Worm (Caenorhabditis elegans) whole organism, early embryonic: Measurements from ENCODE around the gene srw-140.

Source experiments
- B0310.2 ChIP-seq: sonication (generic microtip); optimal IDR thresholded peaks from 2 replicates; lab custom pipeline; 2016; ENCODE audit warnings: mild to moderate bottlenecking, missing genetic modification characterization, missing compliant biosample characterization
- F13C5.2 ChIP-seq: sonication (generic microtip); optimal IDR thresholded peaks from 2 replicates; lab custom pipeline; 2017; ENCODE audit warnings: mild to moderate bottlenecking, missing genetic modification characterization, inconsistent platforms, missing compliant biosample characterization
- aly-1 ChIP-seq: sonication (generic microtip); optimal IDR thresholded peaks from 2 replicates; lab custom pipeline; 2016; ENCODE audit warnings: missing genetic modification characterization, missing compliant biosample characterization
- ama-1 ChIP-seq: fragments of 150-350 bp; optimal IDR thresholded peaks from 2 replicates; lab custom pipeline; 2014
- ceh-13 ChIP-seq: fragments of 200-800 bp; sonication (Bioruptor generic); optimal IDR thresholded peaks from 2 replicates; lab custom pipeline; 2018; ENCODE audit warnings: mild to moderate bottlenecking, missing genetic modification characterization, missing compliant biosample characterization
- ceh-36 ChIP-seq: sonication (generic microtip); optimal IDR thresholded peaks from 2 replicates; lab custom pipeline; 2016; ENCODE audit warnings: missing genetic modification characterization, inconsistent platforms, missing compliant biosample characterization
- ets-7 ChIP-seq: sonication (generic microtip); optimal IDR thresholded peaks from 2 replicates; lab custom pipeline; 2016; ENCODE audit warnings: missing genotype, missing genetic modification characterization, missing compliant biosample characterization
- flt-1 ChIP-seq: fragments of 200-800 bp; sonication (Bioruptor generic); IDR thresholded peaks from 2 replicates; pipeline ENCODE4 v1.3.6; 2022; ENCODE audit warnings: missing genetic modification characterization, missing compliant biosample characterization
- hmbx-1 ChIP-seq: sonication (generic microtip); optimal IDR thresholded peaks from 2 replicates; lab custom pipeline; 2016; ENCODE audit warnings: mild to moderate bottlenecking, missing genetic modification characterization, missing compliant biosample characterization
- hmg-4 ChIP-seq: fragments of 200-800 bp; sonication (Bioruptor generic); optimal IDR thresholded peaks from 2 replicates; lab custom pipeline; 2018; ENCODE audit warnings: mild to moderate bottlenecking, missing genetic modification characterization, missing compliant biosample characterization
- hnd-1 ChIP-seq: sonication (generic microtip); optimal IDR thresholded peaks from 2 replicates; lab custom pipeline; 2016; ENCODE audit warnings: missing genetic modification characterization, missing compliant biosample characterization
- pes-1 ChIP-seq: fragments of 200-800 bp; sonication (Bioruptor generic); IDR thresholded peaks from 2 replicates; pipeline ENCODE4 v1.3.6; 2022; ENCODE audit warnings: missing genetic modification reagents, missing genetic modification characterization, missing compliant biosample characterization
- scrt-1 ChIP-seq: fragments of 200-800 bp; sonication (Bioruptor generic); IDR thresholded peaks from 2 replicates; pipeline ENCODE4 v1.3.6; 2022; ENCODE audit warnings: missing genetic modification characterization, missing compliant biosample characterization
- sea-1 ChIP-seq: fragments of 200-800 bp; sonication (Bioruptor generic); conservative IDR thresholded peaks from 2 replicates; pipeline ENCODE4 v1.3.6; 2022; ENCODE audit warnings: missing genetic modification characterization, missing compliant biosample characterization
- tbx-11 ChIP-seq: fragments of 200-800 bp; sonication (Bioruptor generic); IDR thresholded peaks from 2 replicates; pipeline ENCODE4 v1.3.6; 2022; ENCODE audit warnings: missing genetic modification characterization, missing compliant biosample characterization
- tbx-37 ChIP-seq: fragments of 200-800 bp; sonication (Bioruptor generic); conservative IDR thresholded peaks from 2 replicates; pipeline ENCODE4 v1.3.6; 2022; ENCODE audit warnings: missing genetic modification reagents, missing genetic modification characterization, missing compliant biosample characterization
- tra-4 ChIP-seq: sonication (generic microtip); optimal IDR thresholded peaks from 2 replicates; lab custom pipeline; 2017; ENCODE audit warnings: missing genetic modification characterization, missing compliant biosample characterization

Gene srw-140

ce11 chrV:5164682-5165081 lies 844 bp upstream of the srw-140 start, which contains the start of gene abu-7:
abu-7 (minus strand) TSS chrV:5164782.
- TF ChIP-seq ceh-36 (tag; lab: Kevin White, UChicago) (no peak), tra-4 (tag; lab: Kevin White, UChicago) (no peak), sea-1 (GFP tag; lab: Robert Waterston, UW) (no peak), ceh-13 (GFP tag; lab: Kevin White, UChicago) (no peak), tbx-37 (no peak), hmg-4 (GFP tag; lab: Kevin White, UChicago) (no peak), hmbx-1 (tag; lab: Kevin White, UChicago) (no peak), F13C5.2 (tag; lab: Kevin White, UChicago) (no peak)

DNA sequence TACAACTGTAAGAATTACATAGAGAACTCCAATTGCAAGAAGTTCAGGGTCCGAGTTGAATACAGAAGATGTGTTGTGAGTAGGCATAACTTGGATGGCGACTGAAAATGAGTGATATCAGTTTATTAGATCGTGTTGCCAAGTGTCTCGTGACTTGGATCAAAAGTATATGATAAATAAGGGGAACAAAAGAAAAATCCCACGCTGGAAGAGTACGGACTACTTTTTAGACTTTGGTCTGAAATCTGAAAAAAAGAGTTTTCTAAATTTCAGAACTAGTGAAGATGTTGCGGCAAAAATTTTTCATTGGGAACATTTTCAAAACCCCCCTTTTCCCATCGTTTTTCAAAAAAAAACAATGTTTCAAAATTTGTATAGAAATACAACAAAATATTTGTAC lies 4.1 kb downstream of the srw-140 start, which contains the start of gene srt-64:
Gene srt-64 (minus strand): TSS at position 101 of the 400 bp plus-strand sequence.
- no peak for TF ChIP-seq hmg-4 (GFP tag; lab: Kevin White, UChicago)
- TF ChIP-seq ets-7 (tag; lab: Kevin White, UChicago), result no peak
- TF ChIP-seq sea-1 (GFP tag; lab: Robert Waterston, UW), result no peak
- TF ChIP-seq tbx-11 (GFP tag; lab: Robert Waterston, UW), result no peak
- no peak for TF ChIP-seq scrt-1
- TF ChIP-seq ceh-13 (GFP tag; lab: Kevin White, UChicago), result no peak
- TF ChIP-seq tbx-37, result no peak
- no peak for TF ChIP-seq pes-1 (GFP tag; lab: Robert Waterston, UW)
- no peak for TF ChIP-seq ceh-36 (tag; lab: Kevin White, UChicago)
- no peak for TF ChIP-seq B0310.2 (tag; lab: Kevin White, UChicago)
- no peak for TF ChIP-seq hmbx-1 (tag; lab: Kevin White, UChicago)

DNA sequence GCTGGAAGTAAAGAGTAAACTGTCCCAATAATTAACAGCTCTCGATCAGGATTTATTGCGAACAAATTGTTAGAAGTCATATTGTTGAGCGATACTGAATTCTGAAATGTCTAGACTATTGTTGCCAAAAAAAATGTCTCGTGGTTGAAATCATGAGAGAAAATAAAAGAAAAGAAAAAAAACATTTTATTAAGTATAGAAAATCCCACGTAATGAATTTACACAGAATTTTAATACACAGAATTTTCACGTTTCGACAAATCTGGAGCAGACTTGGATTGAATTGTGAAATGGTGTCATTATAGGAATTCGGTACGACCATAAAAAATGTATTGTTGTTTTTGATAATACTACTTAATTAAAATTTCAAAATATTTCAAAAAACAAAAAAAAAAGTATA lies 7.3 kb downstream of the srw-140 start, which contains the start of gene srt-65:
Gene srt-65 (minus strand): TSS at position 101 of the 400 bp plus-strand sequence.
- TF ChIP-seq hmbx-1 (tag; lab: Kevin White, UChicago) (no peak), hnd-1 (no peak), tbx-11 (GFP tag; lab: Robert Waterston, UW) (no peak), B0310.2 (tag; lab: Kevin White, UChicago) (no peak), sea-1 (GFP tag; lab: Robert Waterston, UW) (no peak), aly-1 (tag; lab: Kevin White, UChicago) (no peak), ama-1 (lab: Kevin White, UChicago) (no peak), tbx-37 (no peak), tra-4 (tag; lab: Kevin White, UChicago) (no peak), scrt-1 (no peak), flt-1 (GFP tag; lab: Robert Waterston, UW) (no peak), F13C5.2 (tag; lab: Kevin White, UChicago) (no peak), ceh-13 (GFP tag; lab: Kevin White, UChicago) (no peak), ceh-36 (tag; lab: Kevin White, UChicago) (no peak), ets-7 (tag; lab: Kevin White, UChicago) (no peak), pes-1 (GFP tag; lab: Robert Waterston, UW) (no peak), hmg-4 (GFP tag; lab: Kevin White, UChicago) (no peak)

DNA sequence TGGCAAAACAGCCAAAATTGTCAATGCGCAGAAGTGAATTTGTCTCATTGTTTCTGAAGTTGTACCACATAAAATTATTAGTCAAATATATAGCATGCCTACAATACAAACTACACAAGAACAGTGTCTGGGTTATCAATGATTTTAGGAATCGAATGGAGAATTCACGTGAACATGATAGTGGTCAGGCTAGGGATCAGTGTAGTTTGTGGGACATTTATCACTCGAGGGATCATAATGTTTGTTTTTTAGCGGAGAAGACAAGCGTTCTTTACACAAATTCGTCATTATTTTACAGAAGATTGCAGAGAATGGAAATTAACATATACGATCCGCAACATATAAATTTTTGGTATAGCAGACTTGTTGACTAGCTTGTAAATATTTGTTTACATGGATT lies 11.7 kb downstream of the srw-140 start, which contains the start of gene ugt-51:
Gene ugt-51 (minus strand): TSS at position 101 of the 400 bp plus-strand sequence.
- no peak for TF ChIP-seq sea-1 (GFP tag; lab: Robert Waterston, UW)

DNA sequence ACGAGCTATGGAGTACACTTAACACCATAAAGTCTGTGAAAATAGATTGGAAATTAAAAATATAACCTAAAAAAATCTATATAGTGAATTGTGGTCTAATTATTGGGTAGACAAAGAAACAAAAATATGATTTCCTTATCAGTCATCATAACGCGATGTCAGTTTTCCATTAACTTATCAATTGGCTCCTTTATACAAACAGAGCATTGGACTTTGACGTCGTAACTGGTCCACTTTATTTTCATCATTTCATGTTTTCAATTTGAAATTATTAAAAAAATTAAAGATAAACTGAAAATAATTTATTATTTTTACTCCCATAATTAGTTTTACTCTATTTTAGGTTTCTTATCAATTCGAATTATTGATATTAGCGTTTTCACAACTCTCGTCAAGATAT lies 12.5 kb downstream of the srw-140 start:
- TF ChIP-seq aly-1 (tag; lab: Kevin White, UChicago) (no peak), sea-1 (GFP tag; lab: Robert Waterston, UW) (no peak)

ce11 chrV:5181612-5182011 lies 16.1 kb downstream of the srw-140 start, which contains the start of gene C03A7.2:
C03A7.2 (plus strand) TSS chrV:5181912.
- no peak for TF ChIP-seq ets-7 (tag; lab: Kevin White, UChicago)
- no peak for TF ChIP-seq B0310.2 (tag; lab: Kevin White, UChicago)
- no peak for TF ChIP-seq pes-1 (GFP tag; lab: Robert Waterston, UW)
- no peak for TF ChIP-seq ceh-13 (GFP tag; lab: Kevin White, UChicago)
- TF ChIP-seq aly-1 (tag; lab: Kevin White, UChicago), result no peak
- no peak for TF ChIP-seq hmbx-1 (tag; lab: Kevin White, UChicago)

ce11 chrV:5192501-5192900 lies 27.0 kb downstream of the srw-140 start, which contains the start of gene C03A7.13:
C03A7.13 (minus strand) TSS chrV:5192543.
- no peak for TF ChIP-seq sea-1 (GFP tag; lab: Robert Waterston, UW)
- no peak for TF ChIP-seq F13C5.2 (tag; lab: Kevin White, UChicago)
- no peak for TF ChIP-seq hnd-1

DNA sequence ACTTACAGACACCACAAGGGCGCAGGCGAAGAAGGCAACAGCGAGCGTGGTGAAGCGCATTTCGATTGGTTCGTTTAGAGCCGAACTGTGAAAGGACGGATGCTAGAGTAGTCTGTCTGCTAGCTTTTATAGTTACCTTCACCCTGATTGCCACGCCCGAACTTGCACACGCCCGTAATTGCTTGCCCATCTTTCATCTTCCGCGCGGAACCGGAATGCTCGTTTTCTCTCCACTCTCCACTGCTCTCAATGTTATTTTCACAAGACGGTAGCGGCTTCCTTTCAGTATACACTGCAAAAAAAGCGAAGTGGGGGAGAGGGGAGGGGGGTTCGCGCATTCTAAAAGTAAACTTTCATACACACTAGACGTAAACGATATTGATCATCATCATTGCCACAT lies 29.0 kb downstream of the srw-140 start, which contains the start of gene abu-8:
Gene abu-8 (minus strand): TSS at position 101 of the 400 bp plus-strand sequence.
- no peak for TF ChIP-seq sea-1 (GFP tag; lab: Robert Waterston, UW)

DNA sequence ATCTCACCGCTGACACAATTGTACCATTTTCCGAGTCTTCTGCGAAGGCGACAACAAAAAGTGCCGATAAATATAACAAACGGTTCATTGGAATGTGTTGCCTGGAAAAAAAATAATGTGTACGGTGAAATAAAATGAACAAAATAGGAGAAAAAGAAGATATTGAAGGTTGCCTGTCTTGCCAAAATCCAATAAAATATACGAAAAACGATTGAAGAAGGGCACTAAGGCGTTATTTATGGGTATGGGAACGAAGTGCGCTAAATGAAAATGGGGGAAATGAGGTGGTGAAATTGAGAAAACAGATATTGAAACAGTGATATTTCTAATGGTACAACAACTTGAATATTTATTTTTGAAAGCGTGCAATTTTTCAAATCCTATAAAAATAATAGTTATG lies 32.7 kb downstream of the srw-140 start, which contains the start of gene Y47A7.2:
Gene Y47A7.2 (minus strand): TSS at position 101 of the 400 bp plus-strand sequence.
- TF ChIP-seq hmg-4 (GFP tag; lab: Kevin White, UChicago), result no peak
- TF ChIP-seq tra-4 (tag; lab: Kevin White, UChicago), result no peak
